Fruit fly (Drosophila melanogaster) whole organism, embryonic: ENCODE data around the gene CG4914.

Experiments used
- ATbp ChIP-seq: fragments of 200-800 bp; sonication (Bioruptor generic); optimal IDR thresholded peaks from 2 replicates; lab custom pipeline; 2017; ENCODE audit warnings: missing biosample characterization, mild to moderate bottlenecking, missing genetic modification characterization, missing genetic modification reagents
- Blimp-1 ChIP-seq: fragments of 200-800 bp; sonication (Bioruptor generic); optimal IDR thresholded peaks from 3 replicates; lab custom pipeline; 2018; ENCODE audit warnings: missing biosample characterization, missing genetic modification characterization, mild to moderate bottlenecking, moderate library complexity, missing genetic modification reagents
- CG11398 ChIP-seq: fragments of 200-800 bp; sonication (Bioruptor generic); optimal IDR thresholded peaks from 2 replicates; lab custom pipeline; 2016; ENCODE audit warnings: missing biosample characterization, missing genetic modification characterization
- CG13894 ChIP-seq: fragments of 200-800 bp; sonication (Bioruptor generic); optimal IDR thresholded peaks from 3 replicates; lab custom pipeline; 2018; ENCODE audit warnings: missing biosample characterization, mild to moderate bottlenecking, missing genetic modification characterization, moderate library complexity
- CG14860 ChIP-seq: fragments of 200-800 bp; sonication (Bioruptor generic); IDR thresholded peaks from 3 replicates; pipeline ENCODE4 v1.3.6; 2022; ENCODE audit warnings: missing biosample characterization, missing genetic modification characterization; ENCODE audit not compliant: partially characterized antibody
- CG15479 ChIP-seq: fragments of 200-800 bp; sonication (Bioruptor generic); optimal IDR thresholded peaks from 3 replicates; lab custom pipeline; 2019; ENCODE audit warnings: missing biosample characterization, mild to moderate bottlenecking, missing genetic modification characterization, moderate library complexity
- CG17802 ChIP-seq: fragments of 200-800 bp; sonication (Bioruptor generic); optimal IDR thresholded peaks from 2 replicates; lab custom pipeline; 2018; ENCODE audit warnings: missing biosample characterization, mild to moderate bottlenecking, missing genetic modification characterization, moderate library complexity
- CG1832 ChIP-seq: fragments of 200-800 bp; sonication (Bioruptor generic); optimal IDR thresholded peaks from 2 replicates; lab custom pipeline; 2017; ENCODE audit warnings: missing biosample characterization, mild to moderate bottlenecking, missing genetic modification characterization, inconsistent platforms
- CG2120 ChIP-seq: fragments of 200-800 bp; sonication (Bioruptor generic); optimal IDR thresholded peaks from 3 replicates; lab custom pipeline; 2016; ENCODE audit warnings: missing biosample characterization, missing genetic modification characterization
- CG3847 ChIP-seq: fragments of 200-800 bp; sonication (Bioruptor generic); IDR thresholded peaks from 2 replicates; pipeline ENCODE4 v1.3.6; 2022; ENCODE audit warnings: missing biosample characterization, missing genetic modification characterization
- CG6175 ChIP-seq: fragments of 200-800 bp; sonication (Bioruptor generic); IDR thresholded peaks from 3 replicates; pipeline ENCODE4 v1.3.6; 2022; ENCODE audit warnings: missing biosample characterization, missing genetic modification characterization
- CG7963 ChIP-seq: fragments of 200-800 bp; sonication (Bioruptor generic); IDR thresholded peaks from 3 replicates; pipeline ENCODE4 v1.3.6; 2022; ENCODE audit warnings: missing biosample characterization, missing genetic modification characterization; ENCODE audit not compliant: partially characterized antibody
- CG8290 ChIP-seq, 3 experiments: fragments of 200-800 bp; sonication (Bioruptor generic); optimal IDR thresholded peaks; 2 replicates each; lab custom pipeline; 2016 to 2019; ENCODE audit warnings: missing biosample characterization in 3 of 3, missing genetic modification characterization in 3 of 3, mild to moderate bottlenecking in 2 of 3, moderate library complexity in 1 of 3
- CG8924 ChIP-seq: fragments of 200-800 bp; optimal IDR thresholded peaks from 3 replicates; lab custom pipeline; 2019; ENCODE audit warnings: missing biosample characterization, mild to moderate bottlenecking, missing genetic modification characterization, moderate library complexity
- CG8944 ChIP-seq: fragments of 200-800 bp; sonication (Bioruptor generic); optimal IDR thresholded peaks from 3 replicates; lab custom pipeline; 2016; ENCODE audit warnings: missing biosample characterization, missing genetic modification characterization
- CG9609 ChIP-seq: fragments of 200-800 bp; sonication (Bioruptor generic); optimal IDR thresholded peaks from 3 replicates; lab custom pipeline; 2016; ENCODE audit warnings: missing biosample characterization, missing genetic modification characterization
- Dad ChIP-seq: fragments of 200-800 bp; sonication (Bioruptor generic); optimal IDR thresholded peaks from 3 replicates; lab custom pipeline; 2016; ENCODE audit warnings: missing biosample characterization, missing genetic modification characterization
- Drgx ChIP-seq: fragments of 200-800 bp; sonication (Bioruptor generic); IDR thresholded peaks from 2 replicates; pipeline ENCODE4 v1.3.6; 2022; ENCODE audit warnings: missing biosample characterization, missing genetic modification characterization
- Ets65A ChIP-seq: fragments of 200-800 bp; sonication (Bioruptor generic); peaks from one replicate; lab custom pipeline; 2016; ENCODE audit warnings: missing biosample characterization, missing genetic modification characterization
- HLH4C ChIP-seq: fragments of 200-800 bp; sonication (Bioruptor generic); IDR thresholded peaks from 3 replicates; pipeline ENCODE4 v1.3.6; 2022; ENCODE audit warnings: missing biosample characterization, missing genetic modification characterization; ENCODE audit not compliant: partially characterized antibody
- HLH54F ChIP-seq: fragments of 200-800 bp; sonication (Bioruptor generic); optimal IDR thresholded peaks from 3 replicates; lab custom pipeline; 2016; ENCODE audit warnings: missing biosample characterization, missing genetic modification characterization
- Hr3 ChIP-seq: fragments of 200-800 bp; sonication (Bioruptor generic); optimal IDR thresholded peaks from 3 replicates; lab custom pipeline; 2016; ENCODE audit warnings: missing biosample characterization, missing genetic modification characterization
- Trl ChIP-seq, 3 experiments: fragments of >200 bp in 2 of 3; fragments of 200-800 bp in 1 of 3; sonication (Bioruptor generic) in 1 of 3; optimal IDR thresholded peaks; 2 replicates in 1 of 3; 3 replicates in 2 of 3; lab custom pipeline; 2016 to 2017; ENCODE audit warnings: missing biosample characterization in 1 of 3, missing genetic modification characterization in 1 of 3
- abd-A ChIP-seq: fragments of 200-800 bp; sonication (Bioruptor generic); optimal IDR thresholded peaks from 3 replicates; lab custom pipeline; 2019; ENCODE audit warnings: missing biosample characterization, mild to moderate bottlenecking, missing genetic modification characterization, moderate library complexity
- ase ChIP-seq: fragments of 200-800 bp; sonication (Bioruptor generic); IDR thresholded peaks from 3 replicates; pipeline ENCODE4 v1.3.6; 2022; ENCODE audit warnings: missing biosample characterization, missing genetic modification characterization
- br ChIP-seq: fragments of >200 bp; optimal IDR thresholded peaks from 2 replicates; lab custom pipeline; 2017
- crp ChIP-seq, 2 experiments: fragments of 200-800 bp; sonication (Bioruptor generic); optimal IDR thresholded peaks; 2 replicates in 1 of 2; 3 replicates in 1 of 2; lab custom pipeline; 2017; ENCODE audit warnings: missing biosample characterization in 2 of 2, missing genetic modification characterization in 2 of 2, mild to moderate bottlenecking in 1 of 2, moderate library complexity in 1 of 2
- cwo ChIP-seq: fragments of 200-800 bp; sonication (Bioruptor generic); optimal IDR thresholded peaks from 3 replicates; lab custom pipeline; 2017; ENCODE audit warnings: missing biosample characterization, missing genetic modification characterization, mild to moderate bottlenecking, moderate library complexity, missing genetic modification reagents
- dmrt11E ChIP-seq: fragments of 200-800 bp; sonication (Bioruptor generic); optimal IDR thresholded peaks from 3 replicates; lab custom pipeline; 2018; ENCODE audit warnings: missing biosample characterization, mild to moderate bottlenecking, missing genetic modification characterization, moderate library complexity
- ewg ChIP-seq: fragments of 200-800 bp; sonication (Bioruptor generic); optimal IDR thresholded peaks from 3 replicates; lab custom pipeline; 2017; ENCODE audit warnings: mild to moderate bottlenecking, missing biosample characterization, missing genetic modification reagents, missing genetic modification characterization
- exex ChIP-seq: fragments of 200-800 bp; sonication (Bioruptor generic); optimal IDR thresholded peaks from 4 replicates; lab custom pipeline; 2018; ENCODE audit warnings: missing biosample characterization, mild to moderate bottlenecking, missing genetic modification characterization, moderate library complexity
- ham ChIP-seq: fragments of 200-800 bp; sonication (Bioruptor generic); IDR thresholded peaks from 2 replicates; pipeline ENCODE4 v1.3.6; 2022; ENCODE audit warnings: missing biosample characterization, missing genetic modification characterization
- her ChIP-seq: fragments of 200-800 bp; sonication (Bioruptor generic); optimal IDR thresholded peaks from 2 replicates; lab custom pipeline; 2016; ENCODE audit warnings: missing biosample characterization, missing genetic modification characterization
- jing ChIP-seq: fragments of 200-800 bp; sonication (Bioruptor generic); optimal IDR thresholded peaks from 2 replicates; lab custom pipeline; 2018; ENCODE audit warnings: missing biosample characterization, mild to moderate bottlenecking, missing genetic modification characterization
- scrt ChIP-seq: fragments of 200-800 bp; sonication (Bioruptor generic); optimal IDR thresholded peaks from 2 replicates; lab custom pipeline; 2018; ENCODE audit warnings: missing biosample characterization, mild to moderate bottlenecking, missing genetic modification characterization, moderate library complexity
- sima ChIP-seq: fragments of 200-800 bp; sonication (Bioruptor generic); optimal IDR thresholded peaks from 2 replicates; lab custom pipeline; 2016; ENCODE audit warnings: missing biosample characterization, missing genetic modification characterization
- sqz ChIP-seq: fragments of 200-800 bp; sonication (Bioruptor generic); optimal IDR thresholded peaks from 3 replicates; lab custom pipeline; 2018; ENCODE audit warnings: missing biosample characterization, mild to moderate bottlenecking, missing genetic modification characterization
- tio ChIP-seq: fragments of 200-800 bp; sonication (Bioruptor generic); optimal IDR thresholded peaks from 2 replicates; lab custom pipeline; 2017; ENCODE audit warnings: missing biosample characterization, missing genetic modification characterization, inconsistent platforms
- unc-4 ChIP-seq: fragments of 200-800 bp; sonication (Bioruptor generic); IDR thresholded peaks from 2 replicates; pipeline ENCODE4 v1.3.6; 2022; ENCODE audit warnings: missing biosample characterization, missing genetic modification characterization; ENCODE audit not compliant: partially characterized antibody
- z ChIP-seq: fragments of 200-800 bp; sonication (Bioruptor generic); IDR thresholded peaks from 3 replicates; pipeline ENCODE4 v1.3.6; 2022; ENCODE audit warnings: missing biosample characterization, missing genetic modification characterization
- zen2 ChIP-seq: fragments of 200-800 bp; sonication (Bioruptor generic); IDR thresholded peaks from 3 replicates; pipeline ENCODE4 v1.3.6; 2022; ENCODE audit warnings: missing biosample characterization, missing genetic modification characterization; ENCODE audit not compliant: partially characterized antibody

Gene CG4914

DNA sequence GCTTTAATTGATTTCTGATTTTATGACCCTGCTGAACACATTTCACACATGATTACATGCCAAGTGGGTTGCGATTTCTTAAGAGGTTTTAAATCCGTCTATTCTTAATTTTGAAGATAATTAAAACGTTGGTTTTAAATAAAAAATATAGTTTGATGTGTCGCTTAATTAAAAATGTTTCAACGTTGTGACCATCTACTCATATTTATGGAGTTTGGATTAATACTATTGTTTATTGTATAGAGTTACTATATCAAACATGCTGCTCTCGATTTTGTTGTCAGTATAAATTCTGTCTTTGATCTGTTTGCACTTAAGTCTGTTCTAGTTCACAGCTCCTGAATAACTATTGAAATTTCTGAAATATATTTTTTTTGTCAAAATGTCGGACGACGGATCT is 13.1 kb upstream of the CG4914 start, which contains the start of gene gdrd:
Gene gdrd (plus strand): TSS at position 301 of the 400 bp plus-strand sequence.
- TF ChIP-seq CG7963 (GFP tag; lab: Robert Waterston, UW) (no peak), br (lab: Kevin White, UChicago) (no peak)

DNA sequence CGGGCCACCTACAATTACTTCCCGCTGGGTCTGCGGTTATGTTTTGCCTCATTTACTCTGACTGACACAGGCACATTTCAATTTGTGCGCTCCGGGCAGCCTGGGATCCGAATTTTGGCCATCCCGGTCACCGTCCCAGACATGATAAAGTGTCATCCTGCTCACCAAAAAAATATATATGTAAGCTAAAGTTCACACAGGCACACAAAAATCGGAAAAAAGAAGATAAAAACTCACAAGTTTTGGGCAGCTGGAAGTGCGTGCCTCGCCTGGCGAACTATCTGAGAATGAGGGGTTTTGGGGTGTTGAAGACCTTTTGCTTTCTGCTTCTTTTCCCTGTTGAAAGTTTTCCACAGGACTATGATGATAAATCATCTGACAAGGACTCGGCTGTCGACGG is 8.3 kb upstream of the CG4914 start:
- TF ChIP-seq Ets65A (GFP tag; lab: Kevin White, UChicago) (peak; percentile 77), cwo (GFP tag; lab: Kevin White, UChicago) (no peak), CG15479 (GFP tag; lab: Kevin White, UChicago) (no peak), CG13894 (tag; lab: Kevin White, UChicago) (peak; percentile 75)

DNA sequence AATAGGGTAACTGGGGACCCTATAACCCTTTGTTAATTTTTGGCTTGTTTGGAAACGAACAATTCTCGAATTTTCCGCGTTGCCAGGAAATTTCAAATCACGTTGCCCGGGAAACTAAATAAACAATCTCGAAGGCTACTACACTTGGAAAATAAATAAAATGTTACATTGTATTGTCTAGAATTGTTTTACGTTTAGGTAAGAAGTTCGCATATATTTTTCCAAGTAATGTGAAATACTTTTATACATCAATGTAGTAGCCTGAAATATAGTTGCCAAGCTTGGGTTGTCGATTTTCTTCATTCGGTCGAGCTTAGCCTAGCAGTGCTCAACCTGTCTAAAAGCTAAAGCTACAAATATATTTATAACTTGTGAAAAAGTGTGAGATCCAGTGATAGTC is 6.5 kb upstream of the CG4914 start, which contains the start of gene Dnaaf6:
Gene Dnaaf6 (plus strand): TSS at position 301 of the 400 bp plus-strand sequence.
- no peak for TF ChIP-seq CG8944 (GFP tag; lab: Kevin White, UChicago)
- TF ChIP-seq jing (GFP tag; lab: Kevin White, UChicago), result no peak

DNA sequence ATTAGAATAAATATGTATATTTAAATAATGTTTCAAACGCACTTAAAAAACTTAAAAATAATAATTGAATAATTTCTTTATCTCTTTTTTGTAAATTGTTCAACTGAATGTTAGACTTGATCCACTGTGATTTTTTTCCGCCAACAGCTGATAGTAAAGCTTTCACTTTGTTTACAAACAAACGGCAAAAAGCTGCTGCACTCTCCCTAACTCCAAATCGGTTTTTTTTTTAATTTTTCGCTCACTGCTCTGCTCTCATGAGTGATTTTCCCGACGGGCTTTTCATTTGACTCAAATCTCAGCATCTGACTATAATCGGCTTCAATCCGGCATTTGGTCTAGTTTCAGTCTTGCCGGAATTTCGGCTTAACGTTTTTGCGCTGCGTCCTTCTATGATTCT is 3.6 kb upstream of the CG4914 start:
- TF ChIP-seq CG3847 (GFP tag; lab: Robert Waterston, UW) (no peak), sima (no peak), Blimp-1 (GFP tag; lab: Kevin White, UChicago) (no peak), CG11398 (no peak), crp (GFP tag; optimal IDR thresholded peaks at IDR 0.05; lab: Kevin White, UChicago) (peak in 1 of 2 experiments; percentile 17), unc-4 (GFP tag; lab: Robert Waterston, UW) (0 out of 2 replicates have a peak, but pooled peaks have one; percentile 20), abd-A (peak; percentile 5), scrt (peak; percentile 2), Trl (optimal IDR thresholded peaks at IDR 0.05; lab: Kevin White, UChicago) (peak; percentile 21 to 25), Trl (GFP tag; optimal IDR thresholded peaks at IDR 0.05; lab: Kevin White, UChicago) (no peak), z (GFP tag; lab: Robert Waterston, UW) (peak; percentile 94), sqz (peak; percentile 77), Dad (no peak), her (GFP tag; lab: Kevin White, UChicago) (no peak), ham (GFP tag; lab: Robert Waterston, UW) (no peak), CG7963 (GFP tag; lab: Robert Waterston, UW) (no peak), Drgx (GFP tag; lab: Robert Waterston, UW) (peak; percentile 37; the same call in 1 of the 2 replicates)

DNA sequence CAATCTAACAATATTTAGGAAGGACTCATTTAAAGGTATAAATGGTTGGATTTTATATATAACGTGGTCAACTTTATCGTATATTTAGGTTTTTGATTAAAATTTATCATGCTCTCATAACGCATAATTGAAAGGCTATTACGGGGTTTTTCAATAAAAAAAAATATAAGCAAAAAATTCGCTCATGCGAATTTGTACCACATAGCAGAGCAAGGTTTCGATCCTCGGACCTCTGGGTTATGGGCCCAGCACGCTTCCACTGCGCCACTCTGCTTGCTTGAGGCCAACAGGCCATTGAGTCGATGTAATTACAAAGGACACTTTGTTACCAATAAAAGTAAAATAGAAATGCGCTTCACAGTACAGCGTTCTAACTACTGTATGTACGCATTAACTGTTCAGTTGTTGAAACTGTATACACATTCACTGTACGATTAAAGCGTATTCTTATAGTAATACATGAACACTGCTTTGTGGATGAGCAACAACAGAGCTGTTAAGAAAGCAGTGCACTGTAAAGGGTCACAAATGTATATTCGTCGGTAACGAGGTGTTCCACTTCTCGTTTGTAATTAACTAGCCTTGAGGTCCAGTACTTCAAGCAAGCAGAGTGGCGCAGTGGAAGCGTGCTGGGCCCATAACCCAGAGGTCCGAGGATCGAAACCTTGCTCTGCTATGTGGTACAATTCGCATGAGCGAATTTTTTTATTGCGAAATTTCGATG is 4.0 kb downstream of the CG4914 start:
- no peak for TF ChIP-seq dmrt11E (tag; lab: Kevin White, UChicago)
- TF ChIP-seq Hr3, result no peak
- TF ChIP-seq zen2, result peak; percentile 69
- no peak for TF ChIP-seq ase (GFP tag; lab: Robert Waterston, UW)
- no peak for TF ChIP-seq exex
- peak; percentile 76 for TF ChIP-seq CG14860 (GFP tag; lab: Robert Waterston, UW)
- no peak for TF ChIP-seq HLH54F
- TF ChIP-seq ewg (GFP tag; lab: Kevin White, UChicago), result no peak
- no peak for TF ChIP-seq CG8924 (tag; lab: Kevin White, UChicago)
- no peak for TF ChIP-seq CG1832 (GFP tag; lab: Kevin White, UChicago)
- peak; percentile 67 for TF ChIP-seq HLH4C (GFP tag; lab: Robert Waterston, UW)
- TF ChIP-seq ATbp (GFP tag; lab: Kevin White, UChicago), result no peak
- no peak for TF ChIP-seq CG17802 (tag; lab: Kevin White, UChicago)
- peak; percentile 29 for TF ChIP-seq CG8290 (GFP tag; optimal IDR thresholded peaks at IDR 0.05; lab: Kevin White, UChicago)
- TF ChIP-seq CG8290 (tag; optimal IDR thresholded peaks at IDR 0.05; lab: Kevin White, UChicago), result peak in 1 of 2 experiments; percentile 71
- no peak for TF ChIP-seq tio
- no peak for TF ChIP-seq CG9609 (GFP tag; lab: Kevin White, UChicago)
- TF ChIP-seq CG2120 (GFP tag; lab: Kevin White, UChicago), result no peak
- TF ChIP-seq CG6175 (GFP tag; lab: Robert Waterston, UW), result no peak
